Worm (Caenorhabditis elegans) whole organism, late embryonic: ENCODE measurements around the gene unc-132.

Source experiments
- ceh-22 ChIP-seq: sonication (generic microtip); optimal IDR thresholded peaks from 2 replicates; lab custom pipeline; 2017; ENCODE audit warnings: missing biosample characterization, missing genetic modification characterization
- ceh-24 ChIP-seq: sonication (generic microtip); optimal IDR thresholded peaks from 2 replicates; lab custom pipeline; 2016; ENCODE audit warnings: mild to moderate bottlenecking, missing genetic modification characterization, missing compliant biosample characterization
- ceh-30 ChIP-seq: fragments of 150-350 bp; optimal IDR thresholded peaks from 2 replicates; lab custom pipeline; 2014; ENCODE audit warnings: missing biosample characterization, missing genetic modification characterization
- ceh-31 ChIP-seq: sonication (generic microtip); optimal IDR thresholded peaks from 2 replicates; lab custom pipeline; 2016; ENCODE audit warnings: missing genetic modification characterization, missing compliant biosample characterization
- ceh-48 ChIP-seq: sonication (generic microtip); optimal IDR thresholded peaks from 2 replicates; lab custom pipeline; 2016; ENCODE audit warnings: missing genetic modification characterization, inconsistent platforms, missing compliant biosample characterization
- ceh-6 ChIP-seq: fragments of 200-800 bp; sonication (Bioruptor generic); optimal IDR thresholded peaks from 2 replicates; lab custom pipeline; 2018; ENCODE audit warnings: mild to moderate bottlenecking, missing genetic modification characterization, missing compliant biosample characterization
- ceh-9 ChIP-seq: sonication (generic microtip); optimal IDR thresholded peaks from 2 replicates; lab custom pipeline; 2016; ENCODE audit warnings: mild to moderate bottlenecking, missing genetic modification characterization, inconsistent platforms, missing compliant biosample characterization
- dmd-4 ChIP-seq: sonication (generic microtip); optimal IDR thresholded peaks from 2 replicates; lab custom pipeline; 2016; ENCODE audit warnings: borderline replicate concordance, missing genetic modification characterization, missing compliant biosample characterization
- elt-4 ChIP-seq: sonication (generic microtip); optimal IDR thresholded peaks from 2 replicates; lab custom pipeline; 2016; ENCODE audit warnings: missing genetic modification characterization, missing compliant biosample characterization
- gmeb-2 ChIP-seq: sonication (generic microtip); optimal IDR thresholded peaks from 2 replicates; lab custom pipeline; 2016; ENCODE audit warnings: missing genetic modification characterization, inconsistent platforms, missing compliant biosample characterization
- hlh-15 ChIP-seq: sonication (generic microtip); optimal IDR thresholded peaks from 2 replicates; lab custom pipeline; 2016; ENCODE audit warnings: missing genetic modification characterization, missing compliant biosample characterization
- hlh-6 ChIP-seq: sonication (generic microtip); optimal IDR thresholded peaks from 2 replicates; lab custom pipeline; 2016; ENCODE audit warnings: missing genotype, missing genetic modification characterization, missing compliant biosample characterization
- lim-6 ChIP-seq: sonication (generic microtip); optimal IDR thresholded peaks from 2 replicates; lab custom pipeline; 2016; ENCODE audit warnings: missing genetic modification characterization, missing compliant biosample characterization
- nfya-1 ChIP-seq: sonication (generic microtip); optimal IDR thresholded peaks from 2 replicates; lab custom pipeline; 2017; ENCODE audit warnings: missing genetic modification characterization, mild to moderate bottlenecking, missing compliant biosample characterization, antibody characterized with exemption, moderate library complexity
- nhr-11 ChIP-seq: fragments of 150-350 bp; optimal IDR thresholded peaks from 2 replicates; lab custom pipeline; 2014; ENCODE audit warnings: missing biosample characterization, missing genetic modification characterization
- npax-4 ChIP-seq: sonication (generic microtip); optimal IDR thresholded peaks from 2 replicates; lab custom pipeline; 2016; ENCODE audit warnings: missing genetic modification characterization, missing compliant biosample characterization
- pag-3 ChIP-seq: sonication (generic microtip); optimal IDR thresholded peaks from 2 replicates; lab custom pipeline; 2016; ENCODE audit warnings: missing compliant biosample characterization, missing genetic modification characterization, borderline replicate concordance
- ref-2 ChIP-seq: sonication (generic microtip); optimal IDR thresholded peaks from 2 replicates; lab custom pipeline; 2016; ENCODE audit warnings: missing genetic modification characterization, missing compliant biosample characterization
- sdc-2 ChIP-seq: sonication (generic microtip); optimal IDR thresholded peaks from 2 replicates; lab custom pipeline; 2016; ENCODE audit warnings: missing genotype, missing genetic modification characterization, missing compliant biosample characterization
- sox-2 ChIP-seq: fragments of 200-800 bp; sonication (Bioruptor generic); IDR thresholded peaks from 2 replicates; pipeline ENCODE4 v1.3.6; 2022; ENCODE audit warnings: missing genetic modification reagents, missing genetic modification characterization, missing compliant biosample characterization
- unc-42 ChIP-seq: sonication (generic microtip); optimal IDR thresholded peaks from 2 replicates; lab custom pipeline; 2016; ENCODE audit warnings: missing genotype, missing genetic modification characterization, missing compliant biosample characterization
- ztf-16 ChIP-seq: sonication (generic microtip); optimal IDR thresholded peaks from 2 replicates; lab custom pipeline; 2017; ENCODE audit warnings: missing genetic modification characterization, missing compliant biosample characterization

The unc-132 gene

ce11 chrV:3738409-3738808 is 51.5 kb downstream of the unc-132 start:
- TF ChIP-seq dmd-4 (tag; lab: Kevin White, UChicago) (no peak), hlh-15 (tag; lab: Kevin White, UChicago) (no peak), gmeb-2 (tag; lab: Kevin White, UChicago) (no peak), hlh-6 (tag; lab: Kevin White, UChicago) (no peak), ceh-48 (tag; lab: Kevin White, UChicago) (no peak), ref-2 (tag; lab: Kevin White, UChicago) (no peak), sdc-2 (tag; lab: Kevin White, UChicago) (no peak), unc-42 (tag; lab: Kevin White, UChicago) (peak; percentile 9)

ce11 chrV:3739302-3739701 is 52.4 kb downstream of the unc-132 start, which contains the start of gene hpo-36:
Gene hpo-36 (minus strand): TSS chrV:3739402.
- TF ChIP-seq ceh-9 (tag; lab: Kevin White, UChicago) (no peak), hlh-6 (tag; lab: Kevin White, UChicago) (no peak), ceh-31 (no peak), elt-4 (tag; lab: Kevin White, UChicago) (no peak), pag-3 (tag; lab: Kevin White, UChicago) (no peak), nfya-1 (tag; lab: Kevin White, UChicago) (no peak), ref-2 (tag; lab: Kevin White, UChicago) (no peak), ztf-16 (tag; lab: Kevin White, UChicago) (no peak)

ce11 chrV:3743172-3743626 is 56.3 kb downstream of the unc-132 start, which contains the start of gene mtm-9:
Gene mtm-9 (plus strand): TSS chrV:3743576.
- TF ChIP-seq ceh-31 (peak; percentile 2), unc-42 (tag; lab: Kevin White, UChicago) (peak; percentile 4), nfya-1 (tag; lab: Kevin White, UChicago) (peak; percentile 18), nhr-11 (tag; lab: Kevin White, UChicago) (no peak)
- TF ChIP-seq, all 69 proteins: peak for 3

- TF ChIP-seq npax-4 (tag; lab: Kevin White, UChicago): no peak
- no peak for TF ChIP-seq ceh-6 (GFP tag; lab: Kevin White, UChicago)
- TF ChIP-seq ceh-24: no peak
- no peak for TF ChIP-seq ceh-22 (tag; lab: Kevin White, UChicago)
- no peak for TF ChIP-seq lim-6 (tag; lab: Kevin White, UChicago)
- TF ChIP-seq sox-2 (GFP tag; lab: Robert Waterston, UW): no peak
- TF ChIP-seq ceh-30 (tag; lab: Kevin White, UChicago): no peak
- TF ChIP-seq, all 69 proteins: peak for 0
Observed at ce11 chrV:3750328-3750727, 63.4 kb downstream of the unc-132 start.
